Fruit fly (Drosophila melanogaster) whole organism, prepupa: ENCODE data around the gene cue.

ENCODE experiments used
- Blimp-1 ChIP-seq: fragments of 200-800 bp; sonication (Bioruptor generic); optimal IDR thresholded peaks from 3 replicates; lab custom pipeline; 2017; ENCODE audit warnings: missing biosample characterization, missing genetic modification characterization, mild to moderate bottlenecking, moderate library complexity, missing genetic modification reagents
- CG11902 ChIP-seq: fragments of 200-800 bp; sonication (Bioruptor generic); optimal IDR thresholded peaks from 3 replicates; lab custom pipeline; 2016; ENCODE audit warnings: missing biosample characterization, missing genetic modification characterization
- CG1621 ChIP-seq: fragments of 200-800 bp; sonication (Bioruptor generic); optimal IDR thresholded peaks from 3 replicates; lab custom pipeline; 2018; ENCODE audit warnings: missing biosample characterization, mild to moderate bottlenecking, missing genetic modification characterization
- CG31627 ChIP-seq: fragments of 200-800 bp; sonication (Bioruptor generic); optimal IDR thresholded peaks from 3 replicates; lab custom pipeline; 2016; ENCODE audit warnings: missing biosample characterization, missing genetic modification characterization
- CG32006 ChIP-seq: fragments of 200-800 bp; sonication (Bioruptor generic); optimal IDR thresholded peaks from 3 replicates; lab custom pipeline; 2017; ENCODE audit warnings: missing biosample characterization, mild to moderate bottlenecking, missing genetic modification characterization
- CG34406 ChIP-seq: fragments of 200-800 bp; sonication (Bioruptor generic); optimal IDR thresholded peaks from 3 replicates; lab custom pipeline; 2016; ENCODE audit warnings: missing biosample characterization, missing genetic modification characterization
- CG6163 ChIP-seq: fragments of 200-800 bp; sonication (Bioruptor generic); IDR thresholded peaks from 3 replicates; pipeline ENCODE4 v1.3.6; 2022; ENCODE audit warnings: missing biosample characterization, missing genetic modification characterization
- CG6792 ChIP-seq: fragments of 200-800 bp; sonication (Bioruptor generic); optimal IDR thresholded peaks from 3 replicates; lab custom pipeline; 2016; ENCODE audit warnings: missing biosample characterization, missing genetic modification characterization
- CG6854 ChIP-seq: fragments of 200-800 bp; sonication (Bioruptor generic); optimal IDR thresholded peaks from 2 replicates; lab custom pipeline; 2017; ENCODE audit warnings: missing biosample characterization, mild to moderate bottlenecking, missing genetic modification characterization
- CG8119 ChIP-seq: fragments of 200-800 bp; sonication (Bioruptor generic); IDR thresholded peaks from 3 replicates; pipeline ENCODE4 v1.3.6; 2022; ENCODE audit warnings: missing biosample characterization, missing genetic modification characterization
- CG8632 ChIP-seq: fragments of 200-800 bp; sonication (Bioruptor generic); optimal IDR thresholded peaks from 3 replicates; lab custom pipeline; 2016; ENCODE audit warnings: missing biosample characterization, missing genetic modification characterization
- Eip75B ChIP-seq: fragments of 200-800 bp; sonication (Bioruptor generic); optimal IDR thresholded peaks from 3 replicates; lab custom pipeline; 2016; ENCODE audit warnings: missing biosample characterization, missing genetic modification characterization
- Eip78C ChIP-seq: fragments of 200-800 bp; sonication (Bioruptor generic); peaks from one replicate; lab custom pipeline; 2016; ENCODE audit warnings: missing biosample characterization, missing genetic modification characterization
- Eip93F ChIP-seq: fragments of 200-800 bp; sonication (Bioruptor generic); optimal IDR thresholded peaks from 2 replicates; lab custom pipeline; 2016; ENCODE audit warnings: missing biosample characterization, mild to moderate bottlenecking, missing genetic modification characterization
- Ets21C ChIP-seq: fragments of 200-800 bp; sonication (Bioruptor generic); optimal IDR thresholded peaks from 3 replicates; lab custom pipeline; 2016; ENCODE audit warnings: missing biosample characterization, missing genetic modification characterization
- Hr39 ChIP-seq: fragments of 200-800 bp; sonication (Bioruptor generic); optimal IDR thresholded peaks from 2 replicates; lab custom pipeline; 2016; ENCODE audit warnings: missing biosample characterization, missing genetic modification characterization
- Hr4 ChIP-seq: fragments of 200-800 bp; sonication (Bioruptor generic); optimal IDR thresholded peaks from 3 replicates; lab custom pipeline; 2016; ENCODE audit warnings: missing biosample characterization, missing genetic modification characterization
- Lpt ChIP-seq: fragments of 200-800 bp; sonication (Bioruptor generic); optimal IDR thresholded peaks from 3 replicates; lab custom pipeline; 2016; ENCODE audit warnings: missing biosample characterization, missing genetic modification characterization
- Met ChIP-seq: fragments of 200-800 bp; sonication (Bioruptor generic); optimal IDR thresholded peaks from 3 replicates; lab custom pipeline; 2016; ENCODE audit warnings: missing biosample characterization, missing genetic modification characterization
- OdsH ChIP-seq: fragments of 200-800 bp; sonication (Bioruptor generic); optimal IDR thresholded peaks from 3 replicates; lab custom pipeline; 2016; ENCODE audit warnings: missing biosample characterization, missing genetic modification characterization
- Smox ChIP-seq: fragments of 200-800 bp; sonication (Bioruptor generic); optimal IDR thresholded peaks from 3 replicates; lab custom pipeline; 2016; ENCODE audit warnings: missing biosample characterization, missing genetic modification characterization
- Sox102F ChIP-seq: fragments of 200-800 bp; sonication (Bioruptor generic); optimal IDR thresholded peaks from 2 replicates; lab custom pipeline; 2016; ENCODE audit warnings: missing biosample characterization, mild to moderate bottlenecking, missing genetic modification characterization
- Sox14 ChIP-seq: fragments of 200-800 bp; sonication (Bioruptor generic); optimal IDR thresholded peaks from 3 replicates; lab custom pipeline; 2016; ENCODE audit warnings: missing biosample characterization, missing genetic modification characterization
- Sox15 ChIP-seq: fragments of 200-800 bp; sonication (Bioruptor generic); optimal IDR thresholded peaks from 3 replicates; lab custom pipeline; 2016; ENCODE audit warnings: missing biosample characterization, missing genetic modification characterization
- acj6 ChIP-seq: fragments of 200-800 bp; sonication (Bioruptor generic); optimal IDR thresholded peaks from 3 replicates; lab custom pipeline; 2016; ENCODE audit warnings: missing biosample characterization, missing genetic modification characterization
- cyc ChIP-seq: fragments of 200-800 bp; sonication (Bioruptor generic); optimal IDR thresholded peaks from 3 replicates; lab custom pipeline; 2016; ENCODE audit warnings: missing biosample characterization, missing genetic modification characterization
- dac ChIP-seq: fragments of 200-800 bp; sonication (Bioruptor generic); optimal IDR thresholded peaks from 2 replicates; lab custom pipeline; 2017; ENCODE audit warnings: missing biosample characterization, mild to moderate bottlenecking, missing genetic modification characterization
- esn ChIP-seq: fragments of 200-800 bp; sonication (Bioruptor generic); optimal IDR thresholded peaks from 2 replicates; lab custom pipeline; 2016; ENCODE audit warnings: missing biosample characterization, mild to moderate bottlenecking, missing genetic modification characterization, moderate library complexity
- fd85E ChIP-seq: fragments of 200-800 bp; sonication (Bioruptor generic); optimal IDR thresholded peaks from 3 replicates; lab custom pipeline; 2016; ENCODE audit warnings: missing biosample characterization, missing genetic modification characterization
- fkh ChIP-seq: fragments of 200-800 bp; sonication (Bioruptor generic); optimal IDR thresholded peaks from 3 replicates; lab custom pipeline; 2017; ENCODE audit warnings: missing biosample characterization, mild to moderate bottlenecking, missing genetic modification characterization, moderate library complexity
- lz ChIP-seq: fragments of 200-800 bp; sonication (Bioruptor generic); optimal IDR thresholded peaks from 3 replicates; lab custom pipeline; 2016; ENCODE audit warnings: missing biosample characterization, missing genetic modification characterization
- net ChIP-seq: fragments of 200-800 bp; sonication (Bioruptor generic); optimal IDR thresholded peaks from 3 replicates; lab custom pipeline; 2016; ENCODE audit warnings: missing biosample characterization, missing genetic modification characterization
- ss ChIP-seq, 2 experiments: fragments of 200-800 bp; sonication (Bioruptor generic); optimal IDR thresholded peaks; 2 replicates in 1 of 2; 3 replicates in 1 of 2; lab custom pipeline; 2017 to 2018; ENCODE audit warnings: mild to moderate bottlenecking in 2 of 2, missing biosample characterization in 2 of 2, missing genetic modification characterization in 2 of 2, moderate library complexity in 1 of 2
- svp ChIP-seq: fragments of 200-800 bp; sonication (Bioruptor generic); peaks from one replicate; lab custom pipeline; 2016; ENCODE audit warnings: missing biosample characterization, missing genetic modification characterization
- topi ChIP-seq: fragments of 200-800 bp; sonication (Bioruptor generic); optimal IDR thresholded peaks from 3 replicates; lab custom pipeline; 2016; ENCODE audit warnings: missing biosample characterization, missing genetic modification characterization
- vri ChIP-seq: fragments of 200-800 bp; sonication (Bioruptor generic); optimal IDR thresholded peaks from 3 replicates; lab custom pipeline; 2016; ENCODE audit warnings: missing biosample characterization, mild to moderate bottlenecking, missing genetic modification characterization

The cue gene

dm6 chr3L:1549148-1549547, 32.1 kb upstream of the cue start:
- TF ChIP-seq Hr39 (GFP tag; lab: Kevin White, UChicago) (no peak), CG1621 (tag; lab: Kevin White, UChicago) (no peak), fkh (peak; percentile 46), Eip78C (GFP tag; lab: Kevin White, UChicago) (peak; percentile 43), Hr4 (GFP tag; lab: Kevin White, UChicago) (peak; percentile 29)

dm6 chr3L:1548345-1548970, 31.4 kb upstream of the cue start:
- peak; percentile 56 for TF ChIP-seq CG6792 (GFP tag; lab: Kevin White, UChicago)
- peak; percentile 43 for TF ChIP-seq Eip75B (GFP tag; lab: Kevin White, UChicago)
- TF ChIP-seq svp (GFP tag; lab: Kevin White, UChicago) = peak; percentile 95
- TF ChIP-seq Lpt = no peak
- peak; percentile 72 for TF ChIP-seq Ets21C (GFP tag; lab: Kevin White, UChicago)
- TF ChIP-seq topi (GFP tag; lab: Kevin White, UChicago) = peak; percentile 76
- peak; percentile 32 for TF ChIP-seq CG8632 (GFP tag; lab: Kevin White, UChicago)
- peak; percentile 48 for TF ChIP-seq Hr4 (GFP tag; lab: Kevin White, UChicago)
- TF ChIP-seq lz (GFP tag; lab: Kevin White, UChicago) = peak; percentile 82
- TF ChIP-seq net (GFP tag; lab: Kevin White, UChicago) = no peak
- TF ChIP-seq Hr39 (GFP tag; lab: Kevin White, UChicago) = peak; percentile 81
- peak; percentile 50 for TF ChIP-seq Sox14
- TF ChIP-seq CG34406 = peak; percentile 43
- peak; percentile 64 for TF ChIP-seq Sox102F (GFP tag; lab: Kevin White, UChicago)
- TF ChIP-seq CG32006 (GFP tag; lab: Kevin White, UChicago) = peak; percentile 41
- peak; percentile 52 for TF ChIP-seq fkh
- TF ChIP-seq dac (GFP tag; lab: Kevin White, UChicago) = no peak
- TF ChIP-seq Sox15 (GFP tag; lab: Kevin White, UChicago) = peak; percentile 37
- no peak for TF ChIP-seq fd85E (GFP tag; lab: Kevin White, UChicago)
- TF ChIP-seq acj6 (GFP tag; lab: Kevin White, UChicago) = peak; percentile 65
- peak; percentile 67 for TF ChIP-seq cyc
- TF ChIP-seq Eip78C (GFP tag; lab: Kevin White, UChicago) = peak; percentile 80
- peak; percentile 86 for TF ChIP-seq esn (GFP tag; lab: Kevin White, UChicago)
- peak; percentile 72 for TF ChIP-seq Smox (GFP tag; lab: Kevin White, UChicago)
- no peak for TF ChIP-seq CG8119 (GFP tag; lab: Robert Waterston, UW)
- peak; percentile 58 for TF ChIP-seq vri
- no peak for TF ChIP-seq OdsH (GFP tag; lab: Kevin White, UChicago)
- no peak for TF ChIP-seq ss (GFP tag; optimal IDR thresholded peaks at IDR 0.05; lab: Kevin White, UChicago)
- no peak for TF ChIP-seq CG6854 (GFP tag; lab: Kevin White, UChicago)
- 0 out of 3 replicates have a peak, but pooled peaks have one; percentile 15 for TF ChIP-seq CG6163 (GFP tag; lab: Robert Waterston, UW)
- TF ChIP-seq CG31627 (GFP tag; lab: Kevin White, UChicago) = peak; percentile 77
- TF ChIP-seq Blimp-1 (GFP tag; lab: Kevin White, UChicago) = peak; percentile 52
- no peak for TF ChIP-seq CG11902
- TF ChIP-seq Eip93F (GFP tag; lab: Kevin White, UChicago) = peak; percentile 29
- TF ChIP-seq Met (GFP tag; lab: Kevin White, UChicago) = peak; percentile 79

dm6 chr3L:1547117-1547507, 30.0 kb upstream of the cue start:
- TF ChIP-seq svp (GFP tag; lab: Kevin White, UChicago) = peak; percentile 94
- TF ChIP-seq cyc = no peak
